Worm (Caenorhabditis elegans) whole organism, L2 larva: Measurements from ENCODE around the gene Y38E10A.33.

Experiments used
- C34F6.9 ChIP-seq: fragments of 150-350 bp; optimal IDR thresholded peaks from 2 replicates; lab custom pipeline; 2014; ENCODE audit warnings: missing biosample characterization, missing genetic modification characterization
- R02D3.7 ChIP-seq: fragments of 150-350 bp; optimal IDR thresholded peaks from 2 replicates; lab custom pipeline; 2014; ENCODE audit warnings: missing biosample characterization, missing genetic modification characterization
- ZK546.5 ChIP-seq: sonication (generic microtip); optimal IDR thresholded peaks from 2 replicates; lab custom pipeline; 2017; ENCODE audit warnings: missing biosample characterization, missing genetic modification characterization
- egl-27 ChIP-seq: sonication (generic microtip); optimal IDR thresholded peaks from 3 replicates; lab custom pipeline; 2017; ENCODE audit warnings: missing biosample characterization, missing genetic modification reagents, missing genetic modification characterization
- lin-11 ChIP-seq: fragments of 150-350 bp; sonication (generic microtip); optimal IDR thresholded peaks from 2 replicates; lab custom pipeline; 2014; ENCODE audit warnings: missing biosample characterization, missing genetic modification characterization, inconsistent platforms, mixed read lengths
- lin-13 ChIP-seq: fragments of 150-350 bp; optimal IDR thresholded peaks from 2 replicates; lab custom pipeline; 2014; ENCODE audit warnings: missing biosample characterization, missing genetic modification reagents, missing genetic modification characterization
- mdl-1 ChIP-seq, 2 experiments: fragments of 150-350 bp in 1 of 2; sonication (generic microtip) in 1 of 2; optimal IDR thresholded peaks; 2 replicates each; lab custom pipeline; 2017; ENCODE audit warnings: missing biosample characterization in 2 of 2, missing genetic modification characterization in 2 of 2
- nhr-25 ChIP-seq: fragments of 150-350 bp; sonication (generic microtip); optimal IDR thresholded peaks from 3 replicates; lab custom pipeline; 2014; ENCODE audit warnings: missing biosample characterization, missing genetic modification characterization
- skn-1 ChIP-seq: sonication (generic microtip); optimal IDR thresholded peaks from 2 replicates; lab custom pipeline; 2017; ENCODE audit warnings: missing biosample characterization, missing genetic modification characterization
- unc-39 ChIP-seq: fragments of 150-350 bp; optimal IDR thresholded peaks from 2 replicates; lab custom pipeline; 2014; ENCODE audit warnings: missing biosample characterization, missing genetic modification characterization
- unc-62 ChIP-seq: fragments of 150-350 bp; optimal IDR thresholded peaks from 2 replicates; lab custom pipeline; 2014; ENCODE audit warnings: missing biosample characterization, missing genetic modification reagents, missing genetic modification characterization
- ztf-11 ChIP-seq: sonication (generic microtip); optimal IDR thresholded peaks from 2 replicates; lab custom pipeline; 2017; ENCODE audit warnings: missing biosample characterization, missing genetic modification characterization

DNA sequence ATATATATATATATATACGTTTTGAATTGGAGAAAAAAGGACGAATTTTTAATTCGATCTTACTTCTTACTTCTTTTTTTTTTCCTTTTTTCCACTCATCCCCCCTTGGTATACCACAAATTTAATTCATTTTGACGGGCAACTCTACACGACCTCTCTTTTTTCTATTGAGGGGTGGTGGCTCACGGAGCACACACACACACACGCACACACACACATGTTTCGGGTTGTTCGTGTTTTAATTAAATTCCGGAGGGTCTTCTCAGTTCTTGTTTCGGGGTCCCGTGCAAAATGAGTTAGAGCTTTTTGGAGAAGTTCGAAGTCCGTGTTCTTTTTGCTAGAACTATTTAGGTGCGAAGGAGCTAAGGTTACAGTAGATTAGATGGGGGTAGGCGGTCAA, 32.0 kb upstream of the Y38E10A.33 start:
- TF ChIP-seq ZK546.5 (tag; lab: Kevin White, UChicago) (no peak), ztf-11 (tag; lab: Kevin White, UChicago) (no peak), unc-62 (GFP tag; lab: Kevin White, UChicago) (no peak), skn-1 (tag; lab: Kevin White, UChicago) (no peak), egl-27 (no peak), R02D3.7 (tag; lab: Kevin White, UChicago) (no peak), C34F6.9 (tag; lab: Kevin White, UChicago) (no peak), nhr-25 (tag; lab: Kevin White, UChicago) (no peak), unc-39 (tag; lab: Kevin White, UChicago) (no peak), mdl-1 (tag; optimal IDR thresholded peaks at IDR 0.05; lab: Kevin White, UChicago) (no peak), lin-11 (tag; lab: Kevin White, UChicago) (no peak), lin-13 (GFP tag; lab: Kevin White, UChicago) (no peak)
